Fruit fly (Drosophila melanogaster): ENCODE data around the gene CG14852.

Gene CG14852

dm6 chr3R:14590753-14591535, 25.2 kb downstream of the CG14852 start (continued):
- peak in 1 of 3 experiments; percentile 92 for TF ChIP-seq Stat92E (GFP tag; optimal IDR thresholded peaks at IDR 0.05)
- TF ChIP-seq Trl (optimal IDR thresholded peaks at IDR 0.05) = peak in 1 of 2 experiments; percentile 45
- no peak for TF ChIP-seq Trl (GFP tag; optimal IDR thresholded peaks at IDR 0.05)
- TF ChIP-seq az2 (GFP tag; optimal IDR thresholded peaks at IDR 0.05) = peak; percentile 93
- no peak for TF ChIP-seq CG9609 (GFP tag; optimal IDR thresholded peaks at IDR 0.05)
- TF ChIP-seq CG30403 (GFP tag; optimal IDR thresholded peaks at IDR 0.05) = peak; percentile 89
- TF ChIP-seq CG2199 (GFP tag; IDR thresholded peaks at IDR 0.05) = no peak
- no peak for TF ChIP-seq ham (GFP tag; IDR thresholded peaks at IDR 0.05)
- peak; percentile 12 for TF ChIP-seq Hand (GFP tag; optimal IDR thresholded peaks at IDR 0.05)
- no peak for TF ChIP-seq fru (optimal IDR thresholded peaks at IDR 0.05)
- TF ChIP-seq NC2α (GFP tag; optimal IDR thresholded peaks at IDR 0.05) = no peak
- TF ChIP-seq repo (GFP tag; optimal IDR thresholded peaks at IDR 0.05) = no peak
- peak; percentile 94 for TF ChIP-seq CG15601 (tag; optimal IDR thresholded peaks at IDR 0.05)
- TF ChIP-seq ato (GFP tag; IDR thresholded peaks at IDR 0.05; ENCODE audit: partially characterized antibody) = no peak
- TF ChIP-seq CG14441 (GFP tag; IDR thresholded peaks at IDR 0.05) = peak; percentile 43; the same call in 1 of the 2 replicates
- peak; percentile 54 for TF ChIP-seq kah (GFP tag; optimal IDR thresholded peaks at IDR 0.05)
- TF ChIP-seq sug (tag; optimal IDR thresholded peaks at IDR 0.05) = peak; percentile 41
- peak; percentile 96 for TF ChIP-seq gem (tag; optimal IDR thresholded peaks at IDR 0.05)
- TF ChIP-seq CG17829 (tag; optimal IDR thresholded peaks at IDR 0.05) = peak; percentile 98
- no peak for TF ChIP-seq vfl (GFP tag; optimal IDR thresholded peaks at IDR 0.05)
- peak; percentile 53 for TF ChIP-seq NfI (GFP tag; optimal IDR thresholded peaks at IDR 0.05)
- peak; percentile 65; the same call in 1 of the 2 replicates for TF ChIP-seq ttk (GFP tag; IDR thresholded peaks at IDR 0.05)
- TF ChIP-seq Hr78 (GFP tag; optimal IDR thresholded peaks at IDR 0.05) = peak in 1 of 2 experiments; percentile 85
- TF ChIP-seq gfzf (GFP tag; optimal IDR thresholded peaks at IDR 0.05) = no peak
- peak; percentile 58 for TF ChIP-seq Gsc (GFP tag; IDR thresholded peaks at IDR 0.05)
- TF ChIP-seq CG3407 (GFP tag; optimal IDR thresholded peaks at IDR 0.05) = peak; percentile 87
- peak; percentile 87 for TF ChIP-seq grau (tag; optimal IDR thresholded peaks at IDR 0.05)
- no peak for TF ChIP-seq abd-A (tag; optimal IDR thresholded peaks at IDR 0.05)
- TF ChIP-seq CG4328 (GFP tag; optimal IDR thresholded peaks at IDR 0.05) = peak; percentile 69
- peak; percentile 85 for TF ChIP-seq dmrt99B (tag; optimal IDR thresholded peaks at IDR 0.05)
- peak; percentile 90 for TF ChIP-seq CG4424 (GFP tag; optimal IDR thresholded peaks at IDR 0.05)
- TF ChIP-seq CG3995 (GFP tag; optimal IDR thresholded peaks at IDR 0.05) = no peak
- peak; percentile 71 for TF ChIP-seq peb (GFP tag; IDR thresholded peaks at IDR 0.05)
- TF ChIP-seq org-1 (GFP tag; optimal IDR thresholded peaks at IDR 0.05) = peak; percentile 79
- TF ChIP-seq CG2678 (tag; optimal IDR thresholded peaks at IDR 0.05) = peak; percentile 87
- TF ChIP-seq CG18619 (GFP tag; optimal IDR thresholded peaks at IDR 0.05) = peak; percentile 77
- TF ChIP-seq Hey (tag; optimal IDR thresholded peaks at IDR 0.05) = no peak
- peak; percentile 77; the same call in 2 of the 3 replicates for TF ChIP-seq otp (GFP tag; IDR thresholded peaks at IDR 0.05)

- TF ChIP-seq CG5245 (GFP tag; optimal IDR thresholded peaks at IDR 0.05) = no peak
- TF ChIP-seq exex (tag; optimal IDR thresholded peaks at IDR 0.05) = no peak
- TF ChIP-seq Dad (GFP tag; optimal IDR thresholded peaks at IDR 0.05) = no peak
- no peak for TF ChIP-seq toy (GFP tag; IDR thresholded peaks at IDR 0.05)
- no peak for TF ChIP-seq H2.0 (GFP tag; IDR thresholded peaks at IDR 0.05)
- peak; percentile 19; the same call in 1 of the 3 replicates for TF ChIP-seq tgo (GFP tag; IDR thresholded peaks at IDR 0.05)
- no peak for TF ChIP-seq CG34224 (GFP tag; IDR thresholded peaks at IDR 0.05; ENCODE audit: partially characterized antibody)
- no peak for TF ChIP-seq Mad (GFP tag; optimal IDR thresholded peaks at IDR 0.05)
- no peak for TF ChIP-seq CG8281 (tag; optimal IDR thresholded peaks at IDR 0.05)
- no peak for TF ChIP-seq zen (tag; optimal IDR thresholded peaks at IDR 0.05)
- TF ChIP-seq CG5180 (GFP tag; optimal IDR thresholded peaks at IDR 0.05) = no peak
- TF ChIP-seq seq (GFP tag; IDR thresholded peaks at IDR 0.05) = no peak
- no peak for TF ChIP-seq C15 (GFP tag; IDR thresholded peaks at IDR 0.05)
- TF ChIP-seq Atf-2 (GFP tag; optimal IDR thresholded peaks at IDR 0.05) = no peak
These were observed 32.3 kb downstream of the CG14852 start for dm6 chr3R:14597935-14598424.

All from whole organism, embryonic.